Fruit fly (Drosophila melanogaster) whole organism: ENCODE data around the gene CG11726.

Source experiments
- CG8478 ChIP-seq: fragments of >200 bp; optimal IDR thresholded peaks from 2 replicates; lab custom pipeline; 2018; ENCODE audit warnings: inconsistent platforms
- Dll ChIP-seq: fragments of >200 bp; optimal IDR thresholded peaks from 2 replicates; lab custom pipeline; 2017
- EcR ChIP-seq, 2 experiments: fragments of >200 bp; optimal IDR thresholded peaks; 2 replicates each; lab custom pipeline; 2017; ENCODE audit warnings: missing biosample characterization in 2 of 2, missing genetic modification characterization in 2 of 2, missing genetic modification reagents in 2 of 2
- pan ChIP-seq: fragments of >200 bp; optimal IDR thresholded peaks from 2 replicates; lab custom pipeline; 2017
- psq ChIP-seq: fragments of >200 bp; optimal IDR thresholded peaks from 2 replicates; lab custom pipeline; 2017
- usp ChIP-seq: fragments of >200 bp; optimal IDR thresholded peaks from 2 replicates; lab custom pipeline; 2017; ENCODE audit warnings: missing biosample characterization, missing genetic modification characterization, mixed read lengths

Gene CG11726

DNA sequence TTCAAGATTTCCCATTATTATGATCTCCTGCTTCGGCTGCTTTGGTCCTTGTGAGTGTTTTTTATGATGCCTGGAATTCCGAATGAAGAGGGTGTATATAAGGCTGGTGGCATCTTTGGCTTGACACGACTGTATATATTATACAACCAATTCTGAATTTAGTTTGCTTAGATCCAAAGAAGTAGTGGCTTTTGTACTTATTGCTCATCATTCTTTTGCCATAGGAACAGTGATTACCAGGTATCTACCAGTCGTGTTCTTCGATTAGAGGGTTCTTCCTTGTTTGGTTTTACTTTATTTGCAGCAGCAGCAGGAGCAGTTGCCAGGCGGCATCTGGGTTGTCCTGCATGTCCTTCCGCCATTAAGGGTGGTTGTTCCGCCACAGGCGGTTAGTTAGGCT is 9.1 kb downstream of the CG11726 start:
- TF ChIP-seq CG8478 (lab: Kevin White, UChicago), result no peak
- no peak for TF ChIP-seq usp
- TF ChIP-seq Dll, result no peak
- TF ChIP-seq pan, result peak; percentile 40
- no peak for TF ChIP-seq EcR (GFP tag; optimal IDR thresholded peaks at IDR 0.05; lab: Kevin White, UChicago)
- TF ChIP-seq psq (lab: Kevin White, UChicago), result no peak

DNA sequence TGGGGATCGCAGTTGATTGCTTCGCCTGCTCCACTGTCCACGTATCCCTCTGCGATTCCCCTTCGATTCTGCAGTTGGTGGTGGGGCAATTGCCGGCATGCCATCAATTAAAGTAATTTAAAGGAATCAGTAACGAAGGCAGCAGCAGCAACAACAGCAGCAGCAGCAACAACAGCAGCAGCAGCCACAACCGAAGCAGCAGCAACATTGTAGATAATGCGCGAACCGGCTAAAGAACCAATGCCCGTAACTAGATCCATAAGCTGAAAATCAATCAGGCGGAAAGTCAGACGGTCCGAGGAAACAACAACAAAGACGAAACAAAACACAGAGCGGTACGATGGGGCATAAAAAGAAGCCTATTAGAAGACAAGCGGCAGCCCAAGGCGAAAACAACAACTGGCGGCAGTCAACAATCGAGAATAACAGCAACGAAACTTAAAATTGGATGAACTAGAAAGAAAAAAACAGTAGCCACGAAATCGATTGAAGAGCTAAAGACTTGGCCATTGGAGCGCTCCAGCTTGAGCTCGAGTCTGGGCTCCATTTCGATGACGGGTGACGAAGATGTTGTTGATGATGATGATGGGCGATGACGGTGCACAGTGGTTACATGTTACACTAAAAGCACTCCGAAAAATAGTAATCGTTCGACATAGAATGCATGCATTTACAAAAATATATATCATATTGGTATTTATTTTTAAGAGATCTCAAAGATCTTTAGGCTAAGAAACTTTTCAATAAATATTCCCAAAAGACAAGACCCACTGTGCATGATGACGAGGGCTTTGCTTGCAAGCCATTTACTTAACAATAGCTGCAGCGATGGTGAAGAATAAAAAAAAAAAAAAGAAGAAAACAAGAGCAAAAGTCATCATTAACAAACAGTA is 11.1 kb downstream of the CG11726 start:
- TF ChIP-seq Dll (peak; percentile 50), CG8478 (lab: Kevin White, UChicago) (no peak)

DNA sequence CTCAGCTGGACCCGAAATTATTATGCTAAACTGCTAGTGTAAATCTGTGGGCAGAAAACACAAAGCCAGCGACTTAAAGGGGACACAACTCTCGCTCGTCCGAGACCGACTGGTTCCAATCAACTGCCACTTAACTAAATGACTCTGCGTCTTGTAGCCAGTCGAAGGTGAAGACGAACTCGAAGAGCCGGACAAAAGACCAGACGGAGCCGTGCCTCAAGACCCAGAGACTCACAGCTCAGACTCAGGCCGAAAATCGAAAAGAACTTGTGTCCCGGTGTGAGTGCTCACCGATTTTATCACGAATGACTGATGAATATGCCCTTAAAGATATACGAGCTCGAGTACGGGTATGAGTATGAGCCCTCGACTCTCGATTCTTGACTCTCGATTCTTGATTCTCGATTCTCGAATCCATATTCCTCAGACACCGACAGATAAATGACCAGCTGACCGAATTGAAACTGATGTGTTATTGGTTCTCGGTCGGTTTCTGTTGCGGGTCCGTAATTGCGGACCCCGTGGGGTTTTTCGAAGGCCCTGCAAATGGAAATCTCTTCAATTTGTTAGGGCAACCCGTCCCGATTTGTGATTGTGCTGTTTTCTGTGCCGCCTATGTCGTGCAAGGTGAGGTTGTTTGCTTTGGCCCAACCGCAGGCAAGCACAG is 12.2 kb downstream of the CG11726 start:
- TF ChIP-seq CG8478 (lab: Kevin White, UChicago), result no peak
- TF ChIP-seq Dll, result peak; percentile 31
- TF ChIP-seq pan, result no peak

DNA sequence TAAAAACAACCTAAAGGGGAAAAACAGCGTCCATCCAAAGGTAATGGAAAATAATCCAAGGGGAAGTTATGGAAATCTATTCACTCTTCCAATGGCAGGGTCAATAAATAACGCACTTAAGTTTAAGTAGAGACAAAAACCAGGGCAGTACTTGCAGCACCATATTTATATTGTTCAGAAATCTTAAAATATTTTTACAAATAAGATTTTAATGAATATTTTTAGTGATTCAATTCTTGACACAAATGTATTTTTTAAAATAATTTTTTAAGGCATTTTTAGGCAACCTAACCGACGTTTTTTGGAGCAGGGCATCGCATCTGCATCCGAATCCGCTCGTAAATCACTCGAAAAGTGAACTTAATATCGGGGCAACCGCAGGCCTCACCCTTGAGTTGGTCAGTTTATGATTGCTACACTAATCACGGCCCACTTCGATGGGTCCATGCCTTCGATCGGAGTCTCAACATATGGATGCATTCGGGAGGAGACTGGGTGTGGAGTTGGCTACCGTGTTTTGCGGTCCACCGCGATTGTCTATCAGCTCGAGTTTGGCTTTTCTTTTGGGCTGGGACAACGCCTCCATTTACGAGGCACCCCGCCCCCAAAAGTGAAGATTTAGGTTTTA is 12.8 kb downstream of the CG11726 start:
- TF ChIP-seq Dll (no peak), CG8478 (lab: Kevin White, UChicago) (no peak), psq (lab: Kevin White, UChicago) (no peak)

DNA sequence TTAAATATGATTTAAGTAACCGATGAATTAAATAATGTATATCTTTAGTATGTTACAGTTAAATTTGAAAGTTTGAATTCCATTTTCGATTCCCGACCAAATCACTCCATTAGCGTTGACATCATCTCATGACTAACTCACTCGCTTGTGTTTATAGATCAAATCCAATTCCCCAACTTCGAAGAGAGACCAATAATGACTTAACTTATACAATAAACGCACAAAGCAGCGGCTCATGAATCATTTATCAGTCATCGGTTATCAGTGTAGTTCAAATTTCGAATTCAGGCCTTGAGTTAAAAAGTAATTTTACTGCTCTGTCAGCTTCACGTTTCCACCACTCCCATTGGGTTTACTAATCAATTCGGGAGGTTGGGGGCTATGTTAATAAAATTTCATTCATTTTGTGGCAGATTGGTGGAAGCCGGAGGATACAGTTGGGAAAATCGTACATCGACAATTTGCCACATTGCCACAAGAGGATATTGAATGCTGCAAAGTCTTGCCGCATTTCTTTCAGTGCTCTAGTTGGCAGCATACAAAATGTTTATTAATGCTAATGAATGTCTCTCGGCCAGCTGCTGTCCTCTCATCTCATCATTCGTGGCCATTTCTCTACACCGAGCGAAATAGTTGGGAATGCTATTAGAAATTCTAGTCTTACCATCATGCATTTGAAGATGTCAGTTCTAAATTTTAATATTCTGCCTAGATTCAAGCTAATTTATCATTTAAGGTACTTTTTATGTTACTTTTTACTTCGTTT is 14.0 kb downstream of the CG11726 start:
- TF ChIP-seq Dll (no peak), pan (no peak), CG8478 (lab: Kevin White, UChicago) (no peak), usp (no peak), EcR (GFP tag; optimal IDR thresholded peaks at IDR 0.05; lab: Kevin White, UChicago) (no peak), psq (lab: Kevin White, UChicago) (no peak)

DNA sequence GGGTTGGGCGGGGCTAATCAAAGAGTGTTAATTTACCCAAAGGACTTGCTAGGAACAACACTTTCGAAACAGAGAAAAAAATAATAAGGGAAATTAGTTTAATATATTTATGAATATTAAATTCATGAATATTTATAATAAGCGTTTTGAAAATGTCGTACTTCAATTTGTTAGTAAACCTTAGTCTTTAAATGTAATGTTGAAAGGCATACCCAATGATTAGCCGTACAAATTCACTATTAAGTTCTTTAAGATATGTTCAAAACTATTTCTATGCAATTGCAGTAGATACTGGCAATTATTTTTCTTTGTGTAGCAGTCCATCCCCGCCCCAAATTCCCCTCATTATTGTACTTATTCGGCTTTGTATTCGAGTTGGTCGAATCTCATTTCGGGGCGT is 16.0 kb downstream of the CG11726 start:
- TF ChIP-seq psq (lab: Kevin White, UChicago) (no peak), usp (no peak), EcR (GFP tag; optimal IDR thresholded peaks at IDR 0.05; lab: Kevin White, UChicago) (no peak)

DNA sequence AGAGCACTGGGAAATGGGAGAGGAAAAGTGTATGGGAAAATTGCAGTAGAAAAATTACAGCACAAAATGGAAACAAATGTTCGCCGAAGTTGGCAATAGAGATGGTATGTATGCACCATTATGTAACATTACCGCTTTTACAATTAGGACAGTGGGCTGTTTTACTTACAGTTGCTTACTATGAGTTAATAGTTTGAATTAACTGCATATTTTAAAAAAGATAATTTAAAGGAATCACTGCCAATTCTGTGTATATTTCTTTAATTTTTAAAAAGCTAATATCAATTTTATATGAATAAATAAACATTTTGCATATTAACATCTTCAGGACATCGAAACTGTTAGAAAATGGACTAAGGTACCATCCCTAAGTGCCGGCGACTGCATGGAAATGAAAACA is 19.2 kb downstream of the CG11726 start:
- TF ChIP-seq CG8478 (lab: Kevin White, UChicago) (no peak), EcR (GFP tag; optimal IDR thresholded peaks at IDR 0.05; lab: Kevin White, UChicago) (no peak), pan (no peak), Dll (no peak), psq (lab: Kevin White, UChicago) (no peak), usp (no peak)

DNA sequence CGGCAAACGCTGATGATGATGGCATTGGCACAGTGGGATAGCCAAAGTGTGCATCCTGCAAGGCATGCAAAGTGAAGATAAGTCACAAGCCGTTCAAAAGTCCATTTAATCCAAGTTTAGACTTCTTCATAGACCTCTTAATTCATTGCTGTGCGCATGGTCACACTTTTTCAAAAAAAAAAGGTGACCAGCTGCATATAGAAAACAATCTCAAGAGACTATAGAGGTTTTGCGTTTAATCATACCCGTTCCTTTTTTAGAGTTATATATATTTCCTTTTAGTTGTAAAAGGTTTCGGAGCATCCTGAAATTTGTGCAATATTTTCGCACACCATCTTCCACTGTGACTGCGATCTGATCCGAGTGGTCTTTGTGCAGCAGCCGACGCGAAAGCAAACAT is 20.0 kb downstream of the CG11726 start:
- TF ChIP-seq EcR (GFP tag; optimal IDR thresholded peaks at IDR 0.05; lab: Kevin White, UChicago) (no peak), usp (no peak)

DNA sequence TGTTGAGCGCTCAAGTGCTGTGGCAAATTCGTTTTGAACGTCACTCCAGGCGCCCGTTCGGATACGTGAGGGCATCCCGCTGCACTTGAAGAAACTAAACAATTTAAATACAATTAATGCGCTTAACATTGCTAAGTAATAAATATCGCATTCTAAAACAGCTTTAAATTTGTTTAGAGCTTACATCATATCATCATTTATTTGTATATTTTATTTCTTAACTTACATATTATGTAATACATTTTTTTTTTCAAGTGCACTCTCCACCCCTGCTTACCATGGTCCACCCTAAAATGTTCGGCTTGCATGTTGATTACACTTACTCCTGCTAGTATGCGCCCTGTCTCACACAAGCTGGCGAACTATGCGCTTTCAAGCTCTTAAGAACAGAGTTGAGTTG is 20.9 kb downstream of the CG11726 start:
- TF ChIP-seq Dll, result no peak
- TF ChIP-seq psq (lab: Kevin White, UChicago), result no peak
- TF ChIP-seq usp, result no peak
- TF ChIP-seq CG8478 (lab: Kevin White, UChicago), result no peak
- no peak for TF ChIP-seq pan

DNA sequence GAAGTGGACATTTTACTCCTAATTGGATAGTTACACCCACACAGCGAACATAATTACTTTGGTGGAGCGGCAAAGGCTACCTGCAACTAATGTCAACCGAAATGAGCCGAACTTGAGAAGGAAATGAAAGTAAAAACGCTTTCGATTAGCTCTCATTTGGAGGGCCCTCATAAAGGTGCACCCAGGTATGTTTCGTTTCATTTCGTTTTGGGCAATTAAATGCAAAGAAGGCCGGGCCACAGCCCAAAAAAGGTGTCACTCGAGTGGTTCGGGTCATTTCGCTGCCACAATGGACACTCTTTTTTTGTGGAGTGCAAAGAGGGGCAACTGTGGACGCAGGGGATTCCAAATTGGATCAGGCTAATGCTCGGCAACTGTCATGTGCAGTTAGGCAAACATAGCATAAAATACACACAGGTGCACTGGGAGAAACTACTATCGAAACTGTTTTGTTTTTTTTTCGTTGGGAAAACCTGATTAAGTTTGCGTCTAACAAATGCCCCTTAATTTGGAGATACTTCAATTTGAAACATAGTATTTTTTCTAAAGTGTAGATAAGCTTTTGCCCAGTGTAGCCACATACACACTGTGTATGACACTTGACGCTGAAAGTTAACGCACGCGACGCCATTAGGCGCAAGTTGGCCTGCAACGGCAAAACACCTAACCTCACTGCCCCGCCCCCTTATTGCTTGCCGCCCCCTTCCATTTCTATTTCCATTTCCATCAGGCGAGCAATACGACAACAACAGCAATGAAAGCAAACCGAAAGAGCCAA is 22.2 kb downstream of the CG11726 start:
- TF ChIP-seq psq (lab: Kevin White, UChicago) (no peak), pan (no peak)

DNA sequence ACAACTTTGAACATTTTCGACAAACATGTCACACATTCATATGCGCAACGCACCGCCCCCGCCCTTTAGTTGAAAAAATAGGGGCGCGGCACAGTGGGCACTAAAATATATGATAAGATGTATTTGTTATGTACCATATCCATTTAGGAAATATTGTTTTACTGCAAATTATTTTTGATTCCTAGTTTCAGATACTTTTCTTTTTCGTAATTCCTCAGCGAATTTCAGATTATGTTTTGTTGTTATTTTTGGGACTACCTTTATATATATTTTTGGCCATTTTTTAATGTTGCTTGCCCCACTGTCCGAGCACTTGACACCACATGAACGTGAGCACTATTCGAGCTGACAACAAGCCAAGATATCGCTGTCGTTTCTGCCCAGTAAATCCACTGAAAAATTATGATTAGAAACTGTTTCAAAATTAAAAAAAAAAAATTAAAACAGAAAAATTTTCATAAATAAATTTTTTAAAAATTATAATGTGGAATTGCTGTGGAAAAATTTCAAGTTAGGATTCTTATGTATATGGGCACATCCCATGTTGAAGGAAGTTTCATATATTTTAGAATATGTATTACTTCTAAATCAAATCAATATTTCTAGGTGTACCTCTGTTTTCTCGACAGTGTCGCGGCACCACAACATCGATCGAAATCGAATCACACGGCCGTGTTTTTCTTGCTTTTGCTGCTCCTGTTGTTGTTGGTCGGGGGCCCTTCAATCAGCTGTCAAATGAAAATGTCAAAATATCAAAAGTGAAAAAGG is 23.0 kb downstream of the CG11726 start:
- TF ChIP-seq usp, result no peak
- no peak for TF ChIP-seq Dll
- no peak for TF ChIP-seq pan
- no peak for TF ChIP-seq CG8478 (lab: Kevin White, UChicago)
- TF ChIP-seq EcR (GFP tag; optimal IDR thresholded peaks at IDR 0.05; lab: Kevin White, UChicago), result no peak
- no peak for TF ChIP-seq psq (lab: Kevin White, UChicago)
